In the genomic region with DNA sequence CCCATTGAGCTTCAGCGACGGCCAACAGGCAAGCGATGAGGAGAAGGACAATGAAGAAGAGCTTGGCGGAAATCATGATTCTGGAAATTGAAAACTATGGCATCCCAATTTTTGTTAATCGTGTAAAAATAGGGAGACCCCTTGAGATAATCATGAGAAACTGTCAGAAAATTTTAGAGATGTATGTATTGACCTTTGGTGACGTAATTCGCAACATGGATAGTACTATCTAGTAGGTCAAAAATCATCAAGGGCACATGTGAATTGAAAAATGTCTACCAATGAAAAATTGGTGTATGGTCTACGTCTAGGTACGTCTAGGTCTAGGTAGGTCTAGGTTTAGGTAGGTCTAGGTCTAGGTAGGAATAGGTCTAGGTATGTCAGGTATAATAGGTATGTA, we compare ENCODE assay signal across 2 worm cellular contexts.
A peak's percentile ranks its signal among the peaks of the same experiment; 100 is the strongest.
TF ChIP-seq lines count a peak whose summit lies in the region.

A gene (minus strand): TSS at position 82 of the 400 bp plus-strand sequence.

TF ChIP-seq in whole organism, L1 larva, 84 proteins besides CTCF, POLR2A, EP300 and RAD21:
- TF ChIP-seq aly-2 (tag; optimal IDR thresholded peaks at IDR 0.05; lab: Kevin White, UChicago) (no peak), nhr-85 (tag; lab: Kevin White, UChicago) (peak; percentile 73)

TF ChIP-seq in whole organism, L3 larva, 47 proteins besides CTCF, POLR2A, EP300 and RAD21:
- TF ChIP-seq nhr-25 (tag; optimal IDR thresholded peaks at IDR 0.05; lab: Kevin White, UChicago) (peak; percentile 54), ceh-82 (tag; optimal IDR thresholded peaks at IDR 0.05; lab: Kevin White, UChicago) (no peak)
